Worm (Caenorhabditis elegans) whole organism, L4/young adult: ENCODE results near the gene nex-3.
A peak's percentile ranks its signal among the peaks of the same experiment; 100 is the strongest.

ENCODE experiments used
- W03F9.2 ChIP-seq: fragments of 150-350 bp; optimal IDR thresholded peaks from 2 replicates; lab custom pipeline; 2014; ENCODE audit warnings: missing biosample characterization, missing genetic modification characterization
- dao-5 ChIP-seq: sonication (generic microtip); optimal IDR thresholded peaks from 2 replicates; lab custom pipeline; 2016; ENCODE audit warnings: missing genotype, missing genetic modification characterization, moderate library complexity, missing compliant biosample characterization
- him-1 ChIP-seq: sonication (generic microtip); optimal IDR thresholded peaks from 2 replicates; lab custom pipeline; 2016; ENCODE audit warnings: missing genotype, missing genetic modification reagents, missing genetic modification characterization, missing compliant biosample characterization

The nex-3 gene

ce11 chrIII:4419117-4419978, 22.5 kb upstream of the nex-3 start, which contains the start of the genes R07E5.7 and cku-80:
R07E5.7 (minus strand) TSS chrIII:4419167.
cku-80 (plus strand) TSS chrIII:4419848.
- TF ChIP-seq W03F9.2 (tag; lab: Kevin White, UChicago) (peak; percentile 73), dao-5 (tag; lab: Kevin White, UChicago) (no peak), him-1 (tag; lab: Kevin White, UChicago) (no peak)

- TF ChIP-seq dao-5 (tag; lab: Kevin White, UChicago) (no peak), him-1 (tag; lab: Kevin White, UChicago) (no peak), W03F9.2 (tag; lab: Kevin White, UChicago) (no peak)
Observed at ce11 chrIII:4428797-4429196, 13.1 kb upstream of the nex-3 start.

ce11 chrIII:4429402-4429801, 12.5 kb upstream of the nex-3 start, which contains the start of gene C28A5.6:
C28A5.6 (minus strand) TSS chrIII:4429502.
- TF ChIP-seq him-1 (tag; lab: Kevin White, UChicago): no peak
- no peak for TF ChIP-seq W03F9.2 (tag; lab: Kevin White, UChicago)
- no peak for TF ChIP-seq dao-5 (tag; lab: Kevin White, UChicago)

- TF ChIP-seq W03F9.2 (tag; lab: Kevin White, UChicago) (peak; percentile 52), dao-5 (tag; lab: Kevin White, UChicago) (no peak)
Observed at ce11 chrIII:4434294-4434781, 7.5 kb upstream of the nex-3 start, which contains the start of gene C28A5.1. C28A5.1 (minus strand) TSS chrIII:4434344.

ce11 chrIII:4435262-4435661, 6.6 kb upstream of the nex-3 start:
- TF ChIP-seq W03F9.2 (tag; lab: Kevin White, UChicago): no peak
- TF ChIP-seq him-1 (tag; lab: Kevin White, UChicago): no peak
- TF ChIP-seq dao-5 (tag; lab: Kevin White, UChicago): no peak

ce11 chrIII:4439493-4439983, 2.3 kb upstream of the nex-3 start, which contains the start of gene C28A5.2:
C28A5.2 (minus strand) TSS chrIII:4439543.
- TF ChIP-seq dao-5 (tag; lab: Kevin White, UChicago) (no peak), W03F9.2 (tag; lab: Kevin White, UChicago) (no peak), him-1 (tag; lab: Kevin White, UChicago) (no peak)

ce11 chrIII:4444492-4444891, 2.6 kb downstream of the nex-3 start:
- TF ChIP-seq W03F9.2 (tag; lab: Kevin White, UChicago) (no peak), dao-5 (tag; lab: Kevin White, UChicago) (no peak), him-1 (tag; lab: Kevin White, UChicago) (no peak)

- no peak for TF ChIP-seq him-1 (tag; lab: Kevin White, UChicago)
- no peak for TF ChIP-seq W03F9.2 (tag; lab: Kevin White, UChicago)
- no peak for TF ChIP-seq dao-5 (tag; lab: Kevin White, UChicago)
Observed at ce11 chrIII:4448029-4448428, 6.1 kb downstream of the nex-3 start.

ce11 chrIII:4449357-4449756, 7.5 kb downstream of the nex-3 start:
- TF ChIP-seq him-1 (tag; lab: Kevin White, UChicago) (no peak), dao-5 (tag; lab: Kevin White, UChicago) (peak; percentile 34), W03F9.2 (tag; lab: Kevin White, UChicago) (peak; percentile 15)

ce11 chrIII:4449893-4450579, 8.2 kb downstream of the nex-3 start, which contains the start of gene ceh-43:
ceh-43 (minus strand) TSS chrIII:4449943.
- no peak for TF ChIP-seq W03F9.2 (tag; lab: Kevin White, UChicago)
- TF ChIP-seq him-1 (tag; lab: Kevin White, UChicago): no peak
- no peak for TF ChIP-seq dao-5 (tag; lab: Kevin White, UChicago)

ce11 chrIII:4450773-4451423, 9.0 kb downstream of the nex-3 start:
- TF ChIP-seq W03F9.2 (tag; lab: Kevin White, UChicago): no peak
- TF ChIP-seq him-1 (tag; lab: Kevin White, UChicago): no peak
- no peak for TF ChIP-seq dao-5 (tag; lab: Kevin White, UChicago)

- TF ChIP-seq W03F9.2 (tag; lab: Kevin White, UChicago): no peak
- no peak for TF ChIP-seq dao-5 (tag; lab: Kevin White, UChicago)
- TF ChIP-seq him-1 (tag; lab: Kevin White, UChicago): no peak
Observed at ce11 chrIII:4452749-4453148, 10.9 kb downstream of the nex-3 start.
